Fruit fly (Drosophila melanogaster) whole organism, pupa: Measurements from ENCODE around the gene stv.
A peak's percentile ranks its signal among the peaks of the same experiment; 100 is the strongest.

Experiments
- CG32121 ChIP-seq: fragments of 200-800 bp; sonication (Bioruptor generic); IDR thresholded peaks from 2 replicates; pipeline ENCODE4 v1.3.6; 2022; ENCODE audit warnings: missing biosample characterization, missing genetic modification characterization
- EcR ChIP-seq: fragments of 200-800 bp; sonication (Bioruptor generic); optimal IDR thresholded peaks from 3 replicates; lab custom pipeline; 2019; ENCODE audit warnings: missing biosample characterization, missing genetic modification characterization, mild to moderate bottlenecking, moderate library complexity, missing genetic modification reagents
- Pif1A ChIP-seq: fragments of 200-800 bp; sonication (Bioruptor generic); optimal IDR thresholded peaks from 3 replicates; lab custom pipeline; 2016; ENCODE audit warnings: missing biosample characterization, missing genetic modification characterization
- fd96Ca ChIP-seq: fragments of 200-800 bp; sonication (Bioruptor generic); IDR thresholded peaks from 3 replicates; pipeline ENCODE4 v1.3.6; 2022; ENCODE audit warnings: missing biosample characterization, missing genetic modification characterization

stv gene

dm6 chr3L:13519555-13520284, 42.4 kb downstream of the stv start, which contains the start of gene CG10710:
CG10710 (minus strand) TSS chr3L:13519605.
- peak; percentile 57; the same call in 1 of the 2 replicates for TF ChIP-seq CG32121 (GFP tag; lab: Robert Waterston, UW)
- TF ChIP-seq Pif1A (GFP tag; lab: Kevin White, UChicago), result no peak
- 0 out of 3 replicates have a peak, but pooled peaks have one; percentile 34 for TF ChIP-seq fd96Ca (GFP tag; lab: Robert Waterston, UW)
- no peak for TF ChIP-seq EcR (GFP tag; lab: Kevin White, UChicago)
